Worm (Caenorhabditis elegans) whole organism, L4/young adult: ENCODE results near the gene T26G10.1.
"Not testable (repeated sequence)": the region's sequence is repeated elsewhere in the genome, so short reads cannot be mapped to it uniquely, and the experiment has no call there.

ENCODE experiments used
- W03F9.2 ChIP-seq: fragments of 150-350 bp; optimal IDR thresholded peaks from 2 replicates; lab custom pipeline; 2014; ENCODE audit warnings: missing biosample characterization, missing genetic modification characterization
- dao-5 ChIP-seq: sonication (generic microtip); optimal IDR thresholded peaks from 2 replicates; lab custom pipeline; 2016; ENCODE audit warnings: missing genotype, missing genetic modification characterization, moderate library complexity, missing compliant biosample characterization
- him-1 ChIP-seq: sonication (generic microtip); optimal IDR thresholded peaks from 2 replicates; lab custom pipeline; 2016; ENCODE audit warnings: missing genotype, missing genetic modification reagents, missing genetic modification characterization, missing compliant biosample characterization

T26G10.1 gene

DNA sequence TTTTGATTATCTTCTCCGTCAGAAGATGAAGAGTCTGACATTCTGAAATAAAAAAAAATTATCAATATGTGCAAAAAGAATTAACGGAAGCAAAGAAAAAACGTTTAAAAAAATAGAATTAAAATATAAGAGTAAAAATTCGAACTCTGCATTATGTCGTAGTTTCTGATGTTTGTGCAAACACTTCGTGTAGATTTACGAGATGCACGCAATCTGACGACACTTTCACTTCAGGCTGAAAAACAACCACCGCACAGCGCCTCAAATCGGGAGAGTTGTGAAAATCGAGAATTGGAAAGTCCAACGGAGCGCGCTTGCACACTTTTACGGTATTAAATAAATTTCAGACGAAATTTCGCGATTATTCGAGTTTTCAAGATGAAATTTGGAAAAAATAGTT, at the start of gene T26G10.1:
Gene T26G10.1 (minus strand): TSS at position 42 of the 400 bp plus-strand sequence.
- TF ChIP-seq W03F9.2 (peak; percentile 44), dao-5 (tag; lab: Kevin White, UChicago) (no peak), him-1 (tag; lab: Kevin White, UChicago) (no peak)

DNA sequence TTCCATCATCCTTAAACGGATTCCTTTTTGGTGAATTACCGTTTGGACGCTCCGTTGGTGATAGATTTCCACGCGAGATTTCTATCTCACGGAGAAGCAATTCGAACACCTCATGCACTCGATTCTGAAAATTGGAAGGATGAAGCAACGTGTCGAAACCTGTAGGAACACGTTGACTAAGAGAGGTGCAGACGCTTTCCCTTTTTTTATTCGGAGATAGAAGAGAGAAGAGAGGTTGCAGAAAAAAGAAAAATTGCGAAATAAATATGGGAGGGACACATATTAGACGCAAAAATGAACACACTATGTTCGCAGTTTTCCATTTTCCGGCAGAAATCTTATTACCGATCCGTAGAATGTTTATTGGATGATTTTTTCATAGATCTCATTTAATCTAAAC, 48.3 kb upstream of the T26G10.1 start:
- no peak for TF ChIP-seq dao-5 (tag; lab: Kevin White, UChicago)
- no peak for TF ChIP-seq W03F9.2
- no peak for TF ChIP-seq him-1 (tag; lab: Kevin White, UChicago)

DNA sequence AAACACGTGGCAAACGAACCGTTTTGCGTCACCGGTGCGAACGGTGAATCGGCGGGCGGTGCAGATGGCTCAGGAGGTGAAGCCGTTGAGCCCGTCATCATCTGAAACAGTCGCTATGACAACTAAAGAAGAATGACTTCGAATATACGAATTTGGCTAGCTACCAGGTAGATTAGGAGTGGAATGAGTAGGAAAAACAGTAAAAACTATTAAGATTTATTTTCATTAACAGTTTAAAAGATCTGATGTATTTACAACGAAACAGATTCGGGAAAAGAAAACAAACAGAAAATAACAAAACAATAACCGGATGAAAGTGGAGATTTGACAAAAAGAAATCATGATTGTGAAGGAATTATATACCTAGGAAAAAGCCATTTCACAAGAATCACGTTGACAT, 47.5 kb upstream of the T26G10.1 start, which contains the start of gene F54C8.7:
Gene F54C8.7 (minus strand): TSS at position 101 of the 400 bp plus-strand sequence.
- no peak for TF ChIP-seq dao-5 (tag; lab: Kevin White, UChicago)
- no peak for TF ChIP-seq him-1 (tag; lab: Kevin White, UChicago)
- no peak for TF ChIP-seq W03F9.2

DNA sequence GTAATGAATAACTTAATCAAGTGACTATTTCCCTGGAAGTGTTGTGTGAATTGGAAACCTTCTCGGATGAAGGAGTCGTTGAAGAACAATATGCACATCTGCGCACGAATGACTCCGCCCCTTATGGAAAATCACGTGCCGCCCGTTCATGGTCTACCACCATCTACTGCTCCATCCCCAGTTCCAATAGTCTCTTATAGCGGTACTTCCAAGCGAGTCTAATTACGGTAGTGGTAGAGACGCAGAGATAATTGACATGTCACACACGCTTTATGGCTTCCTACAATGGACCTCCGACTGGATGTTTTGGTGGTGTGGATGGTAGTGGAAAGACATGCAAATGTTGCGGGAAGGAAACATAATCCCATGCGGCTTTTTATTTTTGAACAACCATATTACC, 44.5 kb upstream of the T26G10.1 start:
- TF ChIP-seq dao-5 (tag; lab: Kevin White, UChicago) (no peak), him-1 (tag; lab: Kevin White, UChicago) (no peak), W03F9.2 (no peak)

DNA sequence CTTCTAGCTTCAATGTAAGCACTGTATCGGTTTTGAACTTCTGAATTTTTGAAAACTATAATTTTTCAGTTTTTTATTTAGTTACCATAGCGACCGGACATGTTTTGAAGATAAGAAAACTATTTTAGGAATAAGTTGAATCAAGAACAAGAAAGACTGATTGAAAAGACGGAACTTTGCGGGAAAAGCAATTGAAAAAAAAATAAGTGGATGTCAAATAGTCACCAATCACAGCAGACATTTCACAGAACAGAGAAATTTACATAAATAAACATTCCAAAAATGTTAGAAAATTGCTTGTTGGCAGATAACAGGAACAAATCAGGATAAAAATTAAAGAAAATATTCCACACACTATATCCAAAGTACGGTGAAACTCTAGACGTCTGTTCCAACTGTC, 43.4 kb upstream of the T26G10.1 start, which contains the start of gene F54C8.6:
Gene F54C8.6 (minus strand): TSS at position 101 of the 400 bp plus-strand sequence.
- TF ChIP-seq dao-5 (tag; lab: Kevin White, UChicago) (no peak), him-1 (tag; lab: Kevin White, UChicago) (no peak), W03F9.2 (no peak)

DNA sequence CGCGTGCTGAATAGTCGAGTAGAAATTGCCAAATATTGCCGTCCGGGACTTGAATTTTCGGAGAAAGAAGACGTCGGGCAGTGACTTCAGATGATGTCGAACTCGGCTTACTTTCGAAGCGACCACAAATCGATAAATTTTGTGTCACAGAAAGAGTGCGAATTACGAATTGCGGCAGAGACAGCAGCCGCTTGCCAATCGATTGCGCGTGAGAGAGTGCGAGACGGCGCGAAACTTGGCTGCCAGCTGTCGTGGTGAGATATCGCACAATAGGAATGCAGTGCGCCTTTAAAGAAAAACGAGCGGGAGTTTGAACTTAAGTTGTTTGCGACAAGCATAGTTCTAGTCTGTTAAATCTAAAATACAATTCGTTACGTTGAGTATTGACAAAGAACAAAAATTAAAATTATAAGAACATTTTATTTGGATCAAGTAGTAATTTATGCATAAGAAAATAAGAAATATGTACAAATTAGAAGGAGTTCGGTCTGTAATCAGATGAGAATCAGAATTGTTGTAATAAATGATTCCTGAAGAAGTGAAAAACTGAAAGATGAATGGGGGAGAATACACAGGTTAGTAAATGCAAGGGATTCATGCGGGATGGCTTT, 37.1 kb upstream of the T26G10.1 start, which contains the start of gene pir-2:
Gene pir-2 (minus strand): TSS at position 218 of the 611 bp plus-strand sequence.
- TF ChIP-seq W03F9.2 (peak; percentile 52), dao-5 (tag; lab: Kevin White, UChicago) (no peak)

DNA sequence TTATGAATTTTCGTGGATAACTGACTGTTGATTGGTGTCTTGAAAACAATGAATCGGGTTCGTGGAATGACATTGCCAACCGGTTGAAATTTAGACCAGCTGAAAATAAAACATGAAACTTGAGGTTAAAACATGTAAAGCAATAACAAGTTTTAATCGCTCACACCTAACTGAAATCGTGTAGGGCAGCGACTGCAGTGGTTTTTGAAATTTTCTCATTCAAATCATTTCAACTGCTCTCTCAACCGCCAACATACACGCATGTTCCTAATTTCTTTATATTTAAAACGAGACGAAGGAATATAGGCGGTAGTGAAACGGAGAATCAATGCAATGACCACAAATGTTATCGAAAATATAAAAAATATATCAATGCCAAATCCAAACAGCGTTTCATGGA, 36.4 kb upstream of the T26G10.1 start:
- TF ChIP-seq dao-5 (tag; lab: Kevin White, UChicago) (no peak), W03F9.2 (no peak), him-1 (tag; lab: Kevin White, UChicago) (no peak)

DNA sequence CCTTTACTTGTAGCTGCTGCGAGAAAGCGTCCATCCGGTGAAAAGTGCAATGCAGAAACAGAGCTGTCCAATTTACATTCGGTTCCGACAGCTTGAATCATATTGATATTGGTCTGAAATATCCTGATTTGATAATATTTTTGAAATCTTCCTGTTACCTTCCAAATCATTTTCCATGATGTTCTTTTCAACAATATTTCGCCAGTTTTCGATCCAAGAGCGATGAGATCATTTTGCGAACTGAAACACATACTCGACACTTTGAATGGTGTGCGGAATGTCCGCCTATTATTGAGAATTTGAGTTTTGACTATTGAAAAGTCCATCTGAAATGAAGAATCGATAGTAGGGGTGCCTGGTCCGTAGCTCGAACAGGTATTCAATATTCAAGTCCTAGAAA, 34.7 kb upstream of the T26G10.1 start, which contains the start of gene emb-30:
Gene emb-30 (minus strand): TSS at position 328 of the 400 bp plus-strand sequence.
- TF ChIP-seq W03F9.2 (no peak), dao-5 (tag; lab: Kevin White, UChicago) (no peak), him-1 (tag; lab: Kevin White, UChicago) (no peak)

DNA sequence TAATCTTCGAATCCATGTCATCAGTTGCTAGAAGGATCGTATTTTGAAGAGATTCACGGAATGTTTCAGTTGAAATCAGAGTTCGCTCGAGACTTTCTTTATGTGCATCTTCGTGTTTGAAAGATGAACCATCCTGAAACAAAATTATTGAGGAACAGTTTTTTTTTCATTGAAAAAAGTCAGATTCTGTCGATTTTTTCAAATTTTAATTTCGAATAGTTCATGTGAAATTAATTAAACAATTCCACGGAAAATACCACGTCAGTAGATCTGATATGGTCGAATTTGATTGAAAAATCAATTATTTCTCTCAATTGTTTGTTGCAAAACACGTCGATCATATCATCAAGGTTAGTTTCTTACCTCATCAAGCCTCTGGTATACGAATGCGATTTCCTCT, 33.0 kb upstream of the T26G10.1 start, which contains the start of gene F54C8.1:
Gene F54C8.1 (plus strand): TSS at position 301 of the 400 bp plus-strand sequence.
- TF ChIP-seq W03F9.2 = no peak

DNA sequence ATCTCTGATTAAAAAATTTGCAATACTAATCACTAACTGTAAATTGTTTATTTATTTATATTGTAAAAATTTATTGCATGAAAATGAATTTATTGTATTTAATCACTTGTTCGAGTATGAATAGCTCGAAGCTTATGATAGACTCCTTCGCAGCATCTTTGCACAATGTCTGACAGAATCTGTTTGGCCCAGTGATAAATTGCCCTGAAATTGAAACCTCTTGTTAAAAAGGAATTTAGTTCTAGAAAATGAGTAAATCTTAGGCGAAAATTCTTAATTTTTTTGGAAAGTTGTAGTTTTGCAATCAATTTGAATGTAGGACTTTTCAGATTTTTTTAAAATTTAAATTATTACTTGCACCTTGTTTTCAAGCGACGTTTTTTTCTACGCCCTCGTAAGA, 28.6 kb upstream of the T26G10.1 start:
- no peak for TF ChIP-seq dao-5 (tag; lab: Kevin White, UChicago)
- no peak for TF ChIP-seq W03F9.2
- no peak for TF ChIP-seq him-1 (tag; lab: Kevin White, UChicago)

DNA sequence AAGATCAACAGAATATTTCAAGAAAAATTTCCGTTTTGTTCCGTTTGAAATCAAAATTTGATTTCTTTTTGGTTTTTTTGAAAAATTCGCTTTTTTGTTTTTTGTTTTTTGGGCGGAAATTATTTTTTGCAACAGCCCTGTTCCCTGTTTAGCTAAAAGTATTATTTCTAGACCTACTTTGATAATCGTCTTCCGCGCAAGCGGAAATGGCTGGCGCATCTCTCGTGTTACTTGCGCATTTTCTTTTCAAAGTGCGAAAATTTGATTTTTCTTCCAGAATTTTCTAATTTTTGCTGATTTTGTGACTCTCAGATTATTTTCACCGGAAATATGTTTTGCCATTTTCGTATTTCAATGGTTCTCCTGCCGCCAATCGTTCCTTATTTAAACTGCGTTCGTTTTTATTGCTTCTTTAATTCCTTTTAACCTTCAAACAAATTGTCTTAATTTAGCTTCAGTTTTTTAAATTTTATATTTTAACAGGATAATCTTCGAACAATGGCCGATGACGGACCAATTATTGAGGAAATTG, 27.2 kb upstream of the T26G10.1 start, which contains the start of gene cpar-1:
Gene cpar-1 (plus strand): TSS at position 482 of the 532 bp plus-strand sequence.
- TF ChIP-seq him-1 (tag; lab: Kevin White, UChicago) (no peak), W03F9.2 (no peak), dao-5 (tag; lab: Kevin White, UChicago) (no peak)

DNA sequence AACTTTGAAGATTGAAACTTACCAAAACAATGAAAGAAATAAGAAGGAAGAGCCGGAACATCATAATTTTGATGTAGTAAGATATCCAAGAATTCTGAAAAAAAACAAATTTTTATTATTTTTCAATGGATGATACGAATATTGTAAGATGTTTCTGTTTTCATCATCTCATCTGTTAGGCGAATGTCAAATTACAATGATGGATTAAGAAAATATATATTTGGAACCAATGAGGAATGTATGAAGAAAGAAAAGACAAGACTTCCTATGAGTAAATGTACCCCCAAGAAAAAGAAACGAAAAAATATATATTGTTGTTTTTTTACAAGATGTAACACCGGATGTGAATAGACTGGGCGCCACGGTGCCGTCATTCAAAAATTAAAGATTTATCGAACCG, 19.9 kb upstream of the T26G10.1 start, which contains the start of gene T26G10.5:
Gene T26G10.5 (minus strand): TSS at position 101 of the 400 bp plus-strand sequence.
- TF ChIP-seq W03F9.2 = no peak
- no peak for TF ChIP-seq him-1 (tag; lab: Kevin White, UChicago)
- no peak for TF ChIP-seq dao-5 (tag; lab: Kevin White, UChicago)

DNA sequence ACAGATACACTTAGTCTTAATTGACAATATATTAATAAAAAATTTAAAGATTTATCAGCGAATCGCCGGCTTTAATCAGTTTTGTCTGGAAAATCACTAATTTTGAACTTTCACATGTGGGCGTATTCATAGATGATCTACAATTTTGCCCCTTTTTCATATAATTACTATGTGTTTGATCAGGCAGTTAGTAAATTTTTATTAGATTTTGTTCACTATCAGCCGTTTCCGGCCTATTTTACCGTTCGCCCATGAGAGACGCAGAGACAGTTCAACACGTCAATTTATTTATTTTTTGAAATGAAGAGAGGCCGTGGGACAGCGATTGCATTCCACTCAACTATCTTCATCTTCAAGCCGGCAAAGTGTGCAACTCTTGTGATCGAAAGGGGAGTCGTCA, 13.8 kb upstream of the T26G10.1 start, which contains the start of gene T26G10.4:
Gene T26G10.4 (plus strand): TSS at position 301 of the 400 bp plus-strand sequence.
- not testable (repeated sequence) for TF ChIP-seq dao-5 (tag; lab: Kevin White, UChicago); W03F9.2; him-1 (tag; lab: Kevin White, UChicago)

DNA sequence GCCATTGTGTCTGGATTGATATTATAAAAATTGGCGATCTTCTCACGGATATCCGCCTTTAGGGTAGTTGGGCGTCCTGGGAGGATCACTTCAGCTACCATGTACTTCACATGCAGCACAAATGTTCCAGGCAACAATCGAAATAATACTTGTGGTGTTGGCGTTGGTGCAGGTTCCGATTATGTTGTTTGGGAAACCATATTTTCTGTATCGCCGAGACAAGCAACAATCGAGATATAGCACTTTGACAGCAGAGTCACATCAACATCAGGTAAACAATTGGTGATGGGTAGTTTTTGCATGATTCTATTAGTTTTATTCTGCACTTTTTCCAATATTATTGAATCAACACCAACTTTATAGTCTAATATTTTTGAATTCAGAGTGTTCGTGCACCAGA, 6.9 kb upstream of the T26G10.1 start, which contains the start of gene T26G10.3:
Gene T26G10.3 (minus strand): TSS at position 101 of the 400 bp plus-strand sequence.
- TF ChIP-seq W03F9.2 (no peak), him-1 (tag; lab: Kevin White, UChicago) (no peak), dao-5 (tag; lab: Kevin White, UChicago) (no peak)
